Worm (Caenorhabditis elegans) whole organism, L4 larva: Measurements from ENCODE around the gene C18C4.7.

Source experiments
- F44E2.7 ChIP-seq: fragments of 200-800 bp; sonication (Bioruptor generic); IDR thresholded peaks from 2 replicates; pipeline ENCODE4 v2.1.2; 2022; ENCODE audit warnings: missing genetic modification characterization, missing compliant biosample characterization
- F49E8.2 ChIP-seq: sonication (generic microtip); optimal IDR thresholded peaks from 2 replicates; lab custom pipeline; 2016; ENCODE audit warnings: missing compliant biosample characterization, mild to moderate bottlenecking, missing genetic modification characterization, borderline replicate concordance
- Y105C5A.15 ChIP-seq: fragments of 200-800 bp; sonication (Bioruptor generic); IDR thresholded peaks from 2 replicates; pipeline ENCODE4 v1.3.6; 2022; ENCODE audit warnings: missing genetic modification characterization, missing compliant biosample characterization
- Y48G9A.11 ChIP-seq: fragments of 200-800 bp; sonication (Bioruptor generic); IDR thresholded peaks from 2 replicates; pipeline ENCODE4 v1.3.6; 2022; ENCODE audit warnings: missing genetic modification reagents, missing genetic modification characterization, missing compliant biosample characterization
- Y5F2A.4 ChIP-seq: fragments of 200-800 bp; sonication (Bioruptor generic); optimal IDR thresholded peaks from 2 replicates; lab custom pipeline; 2018; ENCODE audit warnings: mild to moderate bottlenecking, missing genetic modification characterization, missing compliant biosample characterization
- Y75B8A.6 ChIP-seq: fragments of 200-800 bp; sonication (Bioruptor generic); IDR thresholded peaks from 2 replicates; pipeline ENCODE4 v1.3.6; 2022; ENCODE audit warnings: missing genetic modification reagents, missing genetic modification characterization, missing compliant biosample characterization
- aha-1 ChIP-seq: fragments of 150-350 bp; peaks from one replicate; lab custom pipeline; 2014; ENCODE audit warnings: missing biosample characterization, missing genetic modification characterization
- ceh-28 ChIP-seq: fragments of 150-350 bp; optimal IDR thresholded peaks from 2 replicates; lab custom pipeline; 2014; ENCODE audit warnings: missing biosample characterization, missing genetic modification reagents, missing genetic modification characterization
- ceh-62 ChIP-seq: sonication (generic microtip); optimal IDR thresholded peaks from 2 replicates; lab custom pipeline; 2017; ENCODE audit warnings: missing biosample characterization, missing genetic modification characterization
- ces-1 ChIP-seq: fragments of 150-350 bp; sonication (generic microtip); optimal IDR thresholded peaks from 4 replicates; lab custom pipeline; 2014; ENCODE audit warnings: missing biosample characterization, missing genetic modification reagents, missing genetic modification characterization
- cey-2 ChIP-seq: sonication (generic microtip); optimal IDR thresholded peaks from 3 replicates; lab custom pipeline; 2017; ENCODE audit warnings: missing genetic modification characterization, mild to moderate bottlenecking, missing compliant biosample characterization, antibody characterized with exemption, borderline replicate concordance; ENCODE audit not compliant: insufficient read depth
- daf-12 ChIP-seq: fragments of 150-350 bp; optimal IDR thresholded peaks from 2 replicates; lab custom pipeline; 2014; ENCODE audit warnings: missing biosample characterization, missing genetic modification reagents, missing genetic modification characterization
- daf-16 ChIP-seq, 3 experiments: sonication (generic microtip); optimal IDR thresholded peaks; 2 replicates each; lab custom pipeline; 2016 to 2017; ENCODE audit warnings: missing genetic modification characterization in 3 of 3, missing genetic modification reagents in 3 of 3, mild to moderate bottlenecking in 2 of 3, missing compliant biosample characterization in 2 of 3, missing biosample characterization in 1 of 3, moderate library complexity in 1 of 3
- daf-19 ChIP-seq: fragments of 200-800 bp; sonication (Bioruptor generic); conservative IDR thresholded peaks from 2 replicates; pipeline ENCODE4 v1.3.6; 2022; ENCODE audit warnings: missing genetic modification characterization, missing compliant biosample characterization
- dpl-1 ChIP-seq: fragments of 150-350 bp; optimal IDR thresholded peaks from 2 replicates; lab custom pipeline; 2014; ENCODE audit warnings: missing biosample characterization, missing genetic modification reagents, missing genetic modification characterization
- egl-27 ChIP-seq: sonication (generic microtip); optimal IDR thresholded peaks from 3 replicates; lab custom pipeline; 2017; ENCODE audit warnings: missing biosample characterization, missing genetic modification reagents, missing genetic modification characterization
- egl-43 ChIP-seq: fragments of 200-800 bp; sonication (Bioruptor generic); IDR thresholded peaks from 2 replicates; pipeline ENCODE4 v1.3.6; 2022; ENCODE audit warnings: missing genetic modification reagents, missing genetic modification characterization, missing compliant biosample characterization
- hlh-30 ChIP-seq: sonication (generic microtip); optimal IDR thresholded peaks from 2 replicates; lab custom pipeline; 2017; ENCODE audit warnings: antibody characterized with exemption, mild to moderate bottlenecking, missing genetic modification characterization, missing compliant biosample characterization; ENCODE audit not compliant: insufficient read depth
- hmg-1.1 ChIP-seq: fragments of 200-800 bp; sonication (Bioruptor generic); IDR thresholded peaks from 2 replicates; pipeline ENCODE4 v1.3.6; 2022; ENCODE audit warnings: missing genetic modification reagents, missing genetic modification characterization, missing compliant biosample characterization
- jun-1 ChIP-seq: fragments of 150-350 bp; optimal IDR thresholded peaks from 2 replicates; lab custom pipeline; 2014; ENCODE audit warnings: missing biosample characterization, missing genetic modification reagents, missing genetic modification characterization
- lim-7 ChIP-seq: fragments of 200-800 bp; sonication (Bioruptor generic); IDR thresholded peaks from 2 replicates; pipeline ENCODE4 v1.3.6; 2022; ENCODE audit warnings: missing genetic modification characterization, missing compliant biosample characterization
- lin-1 ChIP-seq: fragments of 200-800 bp; sonication (Bioruptor generic); IDR thresholded peaks from 2 replicates; pipeline ENCODE4 v1.3.6; 2022; ENCODE audit warnings: missing genetic modification reagents, missing genetic modification characterization, missing compliant biosample characterization
- lin-15B ChIP-seq: fragments of 150-350 bp; sonication (generic microtip); optimal IDR thresholded peaks from 3 replicates; lab custom pipeline; 2014; ENCODE audit warnings: missing biosample characterization, missing genetic modification characterization
- lin-38 ChIP-seq: fragments of 200-800 bp; sonication (Bioruptor generic); IDR thresholded peaks from 2 replicates; pipeline ENCODE4 v1.3.6; 2022; ENCODE audit warnings: missing genetic modification reagents, missing genetic modification characterization, missing compliant biosample characterization
- lin-39 ChIP-seq: fragments of 150-350 bp; optimal IDR thresholded peaks from 2 replicates; lab custom pipeline; 2014; ENCODE audit warnings: missing biosample characterization, missing genetic modification reagents, missing genetic modification characterization
- madf-5 ChIP-seq, 2 experiments: fragments of 200-800 bp; sonication (Bioruptor generic); IDR thresholded peaks; 2 replicates each; pipeline ENCODE4 v1.3.6; 2022; ENCODE audit warnings: missing compliant biosample characterization in 2 of 2, missing genetic modification characterization in 2 of 2
- mdl-1 ChIP-seq, 2 experiments: fragments of 150-350 bp in 1 of 2; sonication (generic microtip) in 1 of 2; optimal IDR thresholded peaks; 2 replicates each; lab custom pipeline; 2014 to 2017; ENCODE audit warnings: missing biosample characterization in 2 of 2, missing genetic modification characterization in 2 of 2
- mdt-29 ChIP-seq: fragments of 200-800 bp; sonication (Bioruptor generic); IDR thresholded peaks from 2 replicates; pipeline ENCODE4 v1.3.6; 2022; ENCODE audit warnings: missing genetic modification reagents, missing genetic modification characterization, missing compliant biosample characterization
- mxl-2 ChIP-seq: fragments of 200-800 bp; sonication (Bioruptor generic); conservative IDR thresholded peaks from 2 replicates; pipeline ENCODE4 v1.3.6; 2022; ENCODE audit warnings: missing genetic modification reagents, missing genetic modification characterization, missing compliant biosample characterization
- mxl-3 ChIP-seq: fragments of 200-800 bp; sonication (Bioruptor generic); optimal IDR thresholded peaks from 2 replicates; lab custom pipeline; 2018; ENCODE audit warnings: mild to moderate bottlenecking, missing genetic modification characterization, missing compliant biosample characterization
- nhr-102 ChIP-seq: sonication (generic microtip); optimal IDR thresholded peaks from 2 replicates; lab custom pipeline; 2016; ENCODE audit warnings: mild to moderate bottlenecking, missing genetic modification characterization, moderate library complexity, missing compliant biosample characterization
- nhr-11 ChIP-seq: fragments of 150-350 bp; optimal IDR thresholded peaks from 2 replicates; lab custom pipeline; 2014; ENCODE audit warnings: missing biosample characterization, missing genetic modification characterization
- nhr-111 ChIP-seq: fragments of 200-800 bp; sonication (Bioruptor generic); optimal IDR thresholded peaks from 2 replicates; lab custom pipeline; 2018; ENCODE audit warnings: mild to moderate bottlenecking, missing genetic modification characterization, missing compliant biosample characterization
- nhr-237 ChIP-seq: sonication (generic microtip); optimal IDR thresholded peaks from 2 replicates; lab custom pipeline; 2017; ENCODE audit warnings: missing biosample characterization, missing genetic modification characterization
- nhr-28 ChIP-seq: fragments of 150-350 bp; optimal IDR thresholded peaks from 2 replicates; lab custom pipeline; 2014; ENCODE audit warnings: missing biosample characterization, missing genetic modification characterization
- nhr-48 ChIP-seq: sonication (generic microtip); optimal IDR thresholded peaks from 2 replicates; lab custom pipeline; 2016; ENCODE audit warnings: mild to moderate bottlenecking, missing genetic modification characterization, missing compliant biosample characterization
- nhr-76 ChIP-seq: fragments of 150-350 bp; optimal IDR thresholded peaks from 2 replicates; lab custom pipeline; 2014; ENCODE audit warnings: missing biosample characterization, missing genetic modification characterization
- nhr-77 ChIP-seq: fragments of 150-350 bp; optimal IDR thresholded peaks from 2 replicates; lab custom pipeline; 2014; ENCODE audit warnings: missing biosample characterization, missing genetic modification characterization
- php-3 ChIP-seq: fragments of 200-800 bp; sonication (Bioruptor generic); IDR thresholded peaks from 2 replicates; pipeline ENCODE4 v1.3.6; 2022; ENCODE audit warnings: missing genetic modification reagents, missing genetic modification characterization, missing compliant biosample characterization
- pqm-1 ChIP-seq: sonication (generic microtip); optimal IDR thresholded peaks from 2 replicates; lab custom pipeline; 2017; ENCODE audit warnings: missing biosample characterization, missing genetic modification characterization
- sdz-12 ChIP-seq: fragments of 200-800 bp; sonication (Bioruptor generic); optimal IDR thresholded peaks from 2 replicates; lab custom pipeline; 2018; ENCODE audit warnings: mild to moderate bottlenecking, missing genetic modification characterization, missing compliant biosample characterization
- skn-1 ChIP-seq: fragments of 150-350 bp; optimal IDR thresholded peaks from 2 replicates; lab custom pipeline; 2014; ENCODE audit warnings: missing biosample characterization, missing genetic modification characterization
- snpc-1.2 ChIP-seq: fragments of 200-800 bp; sonication (Bioruptor generic); IDR thresholded peaks from 2 replicates; pipeline ENCODE4 v1.3.6; 2022; ENCODE audit warnings: missing genetic modification reagents, missing genetic modification characterization, missing compliant biosample characterization
- snpc-4 ChIP-seq: fragments of 150-350 bp; optimal IDR thresholded peaks from 2 replicates; lab custom pipeline; 2014; ENCODE audit warnings: missing biosample characterization, missing genetic modification characterization
- spr-3 ChIP-seq: fragments of 200-800 bp; sonication (Bioruptor generic); optimal IDR thresholded peaks from 2 replicates; lab custom pipeline; 2018; ENCODE audit warnings: mild to moderate bottlenecking, missing genetic modification characterization, missing compliant biosample characterization
- unc-39 ChIP-seq: sonication (generic microtip); optimal IDR thresholded peaks from 2 replicates; lab custom pipeline; 2017; ENCODE audit warnings: missing biosample characterization, missing genetic modification characterization
- zfp-2 ChIP-seq: sonication (generic microtip); optimal IDR thresholded peaks from 2 replicates; lab custom pipeline; 2016; ENCODE audit warnings: mild to moderate bottlenecking, missing genetic modification characterization, missing compliant biosample characterization
- zip-11 ChIP-seq: fragments of 200-800 bp; sonication (Bioruptor generic); IDR thresholded peaks from 2 replicates; pipeline ENCODE4 v1.3.6; 2022; ENCODE audit warnings: missing genetic modification characterization, missing compliant biosample characterization
- zip-2 ChIP-seq: fragments of 150-350 bp; optimal IDR thresholded peaks from 2 replicates; lab custom pipeline; 2014; ENCODE audit warnings: missing biosample characterization, missing genetic modification characterization
- ztf-7 ChIP-seq: fragments of 150-350 bp; optimal IDR thresholded peaks from 2 replicates; lab custom pipeline; 2014; ENCODE audit warnings: missing biosample characterization, missing genetic modification characterization

The C18C4.7 gene

DNA sequence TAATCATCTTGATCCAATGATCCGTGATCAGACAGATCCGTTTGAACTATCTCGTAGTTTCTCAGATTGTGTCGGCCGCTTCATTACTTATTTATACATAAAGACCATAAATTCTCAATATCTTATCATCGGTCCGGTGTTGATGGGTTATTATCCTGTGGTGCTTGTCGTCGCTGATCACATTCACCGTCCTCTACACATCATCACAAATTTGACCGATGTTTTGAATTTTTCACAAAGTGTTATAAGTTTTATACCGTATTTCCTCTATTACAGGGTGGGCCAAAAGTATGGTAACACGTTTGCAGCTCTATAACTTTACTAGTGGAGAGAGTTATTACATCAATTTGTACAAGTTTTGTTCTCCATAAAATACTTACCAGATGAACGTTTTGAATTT, 20.9 kb upstream of the C18C4.7 start (continued):
- TF ChIP-seq Y75B8A.6 (GFP tag; lab: Robert Waterston, UW) = no peak
- no peak for TF ChIP-seq egl-43
- TF ChIP-seq daf-16 (GFP tag; optimal IDR thresholded peaks at IDR 0.05; lab: Kevin White, UChicago) = no peak
- no peak for TF ChIP-seq daf-16 (tag; optimal IDR thresholded peaks at IDR 0.05; lab: Kevin White, UChicago)
- TF ChIP-seq nhr-237 = no peak
- TF ChIP-seq F44E2.7 (GFP tag; lab: Robert Waterston, UW) = no peak
- TF ChIP-seq Y105C5A.15 (GFP tag; lab: Robert Waterston, UW) = no peak
- no peak for TF ChIP-seq ces-1 (GFP tag; lab: Kevin White, UChicago)
- TF ChIP-seq mxl-2 = no peak
- no peak for TF ChIP-seq mdl-1 (tag; optimal IDR thresholded peaks at IDR 0.05; lab: Kevin White, UChicago)
- TF ChIP-seq nhr-102 = no peak
- no peak for TF ChIP-seq nhr-76 (tag; lab: Kevin White, UChicago)
- TF ChIP-seq ceh-28 (tag; lab: Kevin White, UChicago) = no peak
- TF ChIP-seq lim-7 (GFP tag; lab: Robert Waterston, UW) = peak; percentile 76
- TF ChIP-seq snpc-1.2 = peak; percentile 70
- TF ChIP-seq jun-1 (tag; lab: Kevin White, UChicago) = no peak
- TF ChIP-seq lin-15B (tag; lab: Kevin White, UChicago) = no peak
- TF ChIP-seq cey-2 (tag; lab: Kevin White, UChicago) = no peak
- no peak for TF ChIP-seq pqm-1 (tag; lab: Kevin White, UChicago)
- no peak for TF ChIP-seq lin-1 (GFP tag; lab: Robert Waterston, UW)
- no peak for TF ChIP-seq lin-39 (tag; lab: Kevin White, UChicago)
- peak; percentile 34 for TF ChIP-seq F49E8.2
- TF ChIP-seq php-3 (GFP tag; lab: Robert Waterston, UW) = no peak
- no peak for TF ChIP-seq sdz-12 (GFP tag; lab: Kevin White, UChicago)
- TF ChIP-seq unc-39 (tag; lab: Kevin White, UChicago) = no peak

ce11 chrV:5587042-5587441, 20.0 kb upstream of the C18C4.7 start:
- TF ChIP-seq madf-5 (GFP tag; IDR thresholded peaks at IDR 0.05; lab: Robert Waterston, UW) (0 out of 4 replicates have a peak, but pooled peaks of 1 of the 2 experiments have one; percentile 27), daf-19 (no peak), daf-12 (tag; lab: Kevin White, UChicago) (no peak), mdl-1 (tag; optimal IDR thresholded peaks at IDR 0.05; lab: Kevin White, UChicago) (no peak), ceh-62 (tag; lab: Kevin White, UChicago) (no peak), lin-38 (GFP tag; lab: Robert Waterston, UW) (peak; percentile 57), Y48G9A.11 (GFP tag; lab: Robert Waterston, UW) (no peak), zip-2 (tag; lab: Kevin White, UChicago) (peak; percentile 97), nhr-28 (tag; lab: Kevin White, UChicago) (no peak), ceh-28 (tag; lab: Kevin White, UChicago) (no peak), ztf-7 (tag; lab: Kevin White, UChicago) (no peak), daf-16 (GFP tag; optimal IDR thresholded peaks at IDR 0.05; lab: Kevin White, UChicago) (peak; percentile 39 to 65), daf-16 (tag; optimal IDR thresholded peaks at IDR 0.05; lab: Kevin White, UChicago) (no peak), mxl-3 (GFP tag; lab: Kevin White, UChicago) (peak; percentile 7), aha-1 (tag; lab: Kevin White, UChicago) (no peak), hlh-30 (tag; lab: Kevin White, UChicago) (peak; percentile 51), hmg-1.1 (GFP tag; lab: Robert Waterston, UW) (0 out of 2 replicates have a peak, but pooled peaks have one; percentile 52), egl-27 (no peak), nhr-77 (tag; lab: Kevin White, UChicago) (no peak), lin-1 (GFP tag; lab: Robert Waterston, UW) (no peak), skn-1 (tag; lab: Kevin White, UChicago) (no peak), zip-11 (GFP tag; lab: Robert Waterston, UW) (no peak), snpc-4 (tag; lab: Kevin White, UChicago) (peak; percentile 90), Y105C5A.15 (GFP tag; lab: Robert Waterston, UW) (0 out of 2 replicates have a peak, but pooled peaks have one; percentile 9), dpl-1 (peak; percentile 7), sdz-12 (GFP tag; lab: Kevin White, UChicago) (no peak), nhr-11 (tag; lab: Kevin White, UChicago) (no peak), nhr-111 (GFP tag; lab: Kevin White, UChicago) (no peak), lin-39 (tag; lab: Kevin White, UChicago) (no peak), zfp-2 (no peak), Y5F2A.4 (no peak), php-3 (GFP tag; lab: Robert Waterston, UW) (no peak), mdt-29 (no peak), nhr-48 (tag; lab: Kevin White, UChicago) (peak; percentile 1), mxl-2 (no peak), spr-3 (GFP tag; lab: Kevin White, UChicago) (peak; percentile 20)
